Worm (Caenorhabditis elegans): ENCODE data around the gene ifd-1.

Gene ifd-1

ce11 chrX:8824437-8824836 is at the start of gene ifd-1:
ifd-1 (minus strand) TSS chrX:8824448.
- TF ChIP-seq med-1 (GFP tag; optimal IDR thresholded peaks at IDR 0.05; ENCODE audit: insufficient read depth), result no peak
- TF ChIP-seq klf-2 (GFP tag; conservative IDR thresholded peaks at IDR 0.05), result no peak
- no peak for TF ChIP-seq T22C8.4 (GFP tag; IDR thresholded peaks at IDR 0.05)
- no peak for TF ChIP-seq ztf-23 (GFP tag; IDR thresholded peaks at IDR 0.05)
- TF ChIP-seq cog-1 (tag; optimal IDR thresholded peaks at IDR 0.05), result no peak
- TF ChIP-seq ztf-29 (GFP tag; IDR thresholded peaks at IDR 0.05), result no peak
- TF ChIP-seq tab-1 (GFP tag; IDR thresholded peaks at IDR 0.05), result no peak
- TF ChIP-seq flt-1 (GFP tag; IDR thresholded peaks at IDR 0.05), result no peak
- no peak for TF ChIP-seq ref-1 (GFP tag; conservative IDR thresholded peaks at IDR 0.05)

ce11 chrX:8869112-8869675 is 44.9 kb upstream of the ifd-1 start, which contains the start of the genes ubc-22 and ubc-21:
ubc-22 (minus strand) TSS chrX:8869162.
ubc-21 (plus strand) TSS chrX:8869625.
- TF ChIP-seq ref-1 (GFP tag; conservative IDR thresholded peaks at IDR 0.05) (no peak), med-1 (GFP tag; optimal IDR thresholded peaks at IDR 0.05; ENCODE audit: insufficient read depth) (no peak), flt-1 (GFP tag; IDR thresholded peaks at IDR 0.05) (no peak), ztf-23 (GFP tag; IDR thresholded peaks at IDR 0.05) (no peak), ztf-29 (GFP tag; IDR thresholded peaks at IDR 0.05) (no peak), tab-1 (GFP tag; IDR thresholded peaks at IDR 0.05) (no peak), cog-1 (tag; optimal IDR thresholded peaks at IDR 0.05) (no peak), T22C8.4 (GFP tag; IDR thresholded peaks at IDR 0.05) (no peak), klf-2 (GFP tag; conservative IDR thresholded peaks at IDR 0.05) (no peak)

DNA sequence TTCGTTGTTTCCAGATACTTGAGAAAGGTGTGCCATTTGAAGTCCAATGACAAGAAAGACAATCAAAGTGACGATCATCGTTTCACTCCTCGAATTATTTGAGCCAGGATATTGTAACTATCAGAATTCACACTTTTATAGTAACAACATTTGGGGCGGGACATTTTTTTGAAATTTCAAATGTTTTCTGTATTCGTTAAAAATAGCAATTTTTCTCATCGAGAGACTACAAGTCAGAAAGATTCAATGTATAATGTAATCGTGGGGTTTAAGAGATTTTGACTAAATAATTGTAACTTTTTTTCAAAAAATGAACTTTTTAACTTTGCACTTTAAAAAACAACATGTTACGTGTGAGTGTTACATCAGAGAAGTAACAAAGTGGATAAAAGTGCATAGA is 42.3 kb upstream of the ifd-1 start, which contains the start of gene ins-9:
TSS of gene ins-9 (minus strand) at position 101 of the 400 bp plus-strand sequence.
- no peak for TF ChIP-seq flt-1 (GFP tag; IDR thresholded peaks at IDR 0.05)
- no peak for TF ChIP-seq ztf-23 (GFP tag; IDR thresholded peaks at IDR 0.05)
- no peak for TF ChIP-seq klf-2 (GFP tag; conservative IDR thresholded peaks at IDR 0.05)
- no peak for TF ChIP-seq cog-1 (tag; optimal IDR thresholded peaks at IDR 0.05)
- TF ChIP-seq med-1 (GFP tag; optimal IDR thresholded peaks at IDR 0.05; ENCODE audit: insufficient read depth), result no peak
- no peak for TF ChIP-seq T22C8.4 (GFP tag; IDR thresholded peaks at IDR 0.05)
- no peak for TF ChIP-seq ref-1 (GFP tag; conservative IDR thresholded peaks at IDR 0.05)
- no peak for TF ChIP-seq ztf-29 (GFP tag; IDR thresholded peaks at IDR 0.05)
- no peak for TF ChIP-seq tab-1 (GFP tag; IDR thresholded peaks at IDR 0.05)

DNA sequence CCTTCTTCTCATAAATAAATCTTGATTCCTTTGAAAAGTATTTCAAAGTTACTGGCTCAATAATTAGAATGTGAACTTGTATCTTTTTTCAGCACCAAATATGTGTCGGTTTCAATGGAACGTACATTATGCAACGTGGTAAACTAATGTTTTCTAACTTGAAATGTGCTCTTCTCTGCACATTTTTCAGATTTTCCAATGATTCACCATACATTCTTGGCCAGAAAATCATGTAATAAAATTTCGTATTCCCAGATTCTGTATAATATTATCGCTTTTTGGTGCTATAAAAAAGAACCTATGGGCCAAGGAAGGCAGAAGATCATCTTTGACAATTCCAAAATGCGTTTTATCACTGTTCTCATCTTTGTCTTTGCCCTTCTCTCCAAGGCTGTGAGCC is 36.7 kb upstream of the ifd-1 start, which contains the start of gene C06E2.9:
TSS of gene C06E2.9 (plus strand) at position 301 of the 400 bp plus-strand sequence.
- TF ChIP-seq klf-2 (GFP tag; conservative IDR thresholded peaks at IDR 0.05), result no peak
- no peak for TF ChIP-seq cog-1 (tag; optimal IDR thresholded peaks at IDR 0.05)
- TF ChIP-seq ztf-29 (GFP tag; IDR thresholded peaks at IDR 0.05), result no peak
- TF ChIP-seq T22C8.4 (GFP tag; IDR thresholded peaks at IDR 0.05), result no peak
- no peak for TF ChIP-seq flt-1 (GFP tag; IDR thresholded peaks at IDR 0.05)
- no peak for TF ChIP-seq tab-1 (GFP tag; IDR thresholded peaks at IDR 0.05)
- no peak for TF ChIP-seq ztf-23 (GFP tag; IDR thresholded peaks at IDR 0.05)
- TF ChIP-seq med-1 (GFP tag; optimal IDR thresholded peaks at IDR 0.05; ENCODE audit: insufficient read depth), result no peak
- no peak for TF ChIP-seq ref-1 (GFP tag; conservative IDR thresholded peaks at IDR 0.05)

ce11 chrX:8859538-8859937 is 35.3 kb upstream of the ifd-1 start:
- TF ChIP-seq ztf-23 (GFP tag; IDR thresholded peaks at IDR 0.05), result no peak
- no peak for TF ChIP-seq flt-1 (GFP tag; IDR thresholded peaks at IDR 0.05)

ce11 chrX:8857904-8858612 is 33.8 kb upstream of the ifd-1 start, which contains the start of gene C06E2.5:
C06E2.5 (minus strand) TSS chrX:8857954.
- TF ChIP-seq ref-1 (GFP tag; conservative IDR thresholded peaks at IDR 0.05), result no peak
- TF ChIP-seq cog-1 (tag; optimal IDR thresholded peaks at IDR 0.05), result no peak
- no peak for TF ChIP-seq med-1 (GFP tag; optimal IDR thresholded peaks at IDR 0.05; ENCODE audit: insufficient read depth)
- TF ChIP-seq tab-1 (GFP tag; IDR thresholded peaks at IDR 0.05), result no peak
- TF ChIP-seq flt-1 (GFP tag; IDR thresholded peaks at IDR 0.05), result no peak
- TF ChIP-seq klf-2 (GFP tag; conservative IDR thresholded peaks at IDR 0.05), result no peak
- TF ChIP-seq ztf-23 (GFP tag; IDR thresholded peaks at IDR 0.05), result no peak
- no peak for TF ChIP-seq ztf-29 (GFP tag; IDR thresholded peaks at IDR 0.05)
- TF ChIP-seq T22C8.4 (GFP tag; IDR thresholded peaks at IDR 0.05), result no peak

DNA sequence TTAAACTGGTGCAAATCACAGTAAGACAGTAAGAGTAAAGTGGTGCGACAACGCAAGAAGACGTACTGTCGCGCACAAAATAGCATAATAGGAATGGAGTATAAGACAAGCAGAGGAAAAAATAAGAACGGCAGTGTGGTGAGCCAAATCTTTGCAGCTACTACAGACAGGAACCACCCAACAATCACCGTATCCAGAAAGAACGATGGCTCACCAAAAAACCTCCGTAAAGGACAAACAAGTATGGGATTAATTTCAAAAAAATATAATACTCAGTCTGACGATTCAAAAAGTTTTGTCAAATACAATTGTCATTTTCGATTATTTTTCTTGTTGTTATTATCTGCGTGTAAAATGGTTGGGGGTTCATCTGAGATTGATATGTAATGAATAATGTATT is 30.2 kb upstream of the ifd-1 start:
- no peak for TF ChIP-seq med-1 (GFP tag; optimal IDR thresholded peaks at IDR 0.05; ENCODE audit: insufficient read depth)
- TF ChIP-seq cog-1 (tag; optimal IDR thresholded peaks at IDR 0.05), result no peak
- TF ChIP-seq flt-1 (GFP tag; IDR thresholded peaks at IDR 0.05), result no peak
- TF ChIP-seq klf-2 (GFP tag; conservative IDR thresholded peaks at IDR 0.05), result no peak
- no peak for TF ChIP-seq ztf-23 (GFP tag; IDR thresholded peaks at IDR 0.05)
- no peak for TF ChIP-seq T22C8.4 (GFP tag; IDR thresholded peaks at IDR 0.05)
- no peak for TF ChIP-seq ref-1 (GFP tag; conservative IDR thresholded peaks at IDR 0.05)
- no peak for TF ChIP-seq ztf-29 (GFP tag; IDR thresholded peaks at IDR 0.05)
- TF ChIP-seq tab-1 (GFP tag; IDR thresholded peaks at IDR 0.05), result no peak

DNA sequence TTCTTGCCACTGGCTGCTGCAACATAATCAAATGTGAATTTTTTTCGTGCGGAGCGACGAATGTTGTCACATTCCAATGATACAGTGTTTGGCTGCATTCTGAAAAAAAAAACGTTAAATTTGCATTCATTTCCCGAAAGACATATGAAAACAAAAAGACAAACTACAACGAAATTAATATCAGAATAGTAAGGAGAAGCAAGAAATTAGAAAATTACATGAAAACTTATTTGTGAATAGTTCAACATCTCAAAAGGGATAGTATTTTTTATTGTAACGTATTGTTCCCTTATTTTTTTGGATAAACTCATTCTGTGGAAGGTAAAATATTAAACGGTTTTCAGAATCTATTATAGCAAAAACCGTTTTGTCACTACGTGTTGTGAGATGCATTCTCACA is 29.3 kb upstream of the ifd-1 start, which contains the start of gene sprp-4:
TSS of gene sprp-4 (minus strand) at position 101 of the 400 bp plus-strand sequence.
- TF ChIP-seq flt-1 (GFP tag; IDR thresholded peaks at IDR 0.05), result no peak
- TF ChIP-seq cog-1 (tag; optimal IDR thresholded peaks at IDR 0.05), result no peak
- TF ChIP-seq ztf-23 (GFP tag; IDR thresholded peaks at IDR 0.05), result no peak
- no peak for TF ChIP-seq ztf-29 (GFP tag; IDR thresholded peaks at IDR 0.05)
- no peak for TF ChIP-seq T22C8.4 (GFP tag; IDR thresholded peaks at IDR 0.05)
- no peak for TF ChIP-seq med-1 (GFP tag; optimal IDR thresholded peaks at IDR 0.05; ENCODE audit: insufficient read depth)
- TF ChIP-seq tab-1 (GFP tag; IDR thresholded peaks at IDR 0.05), result no peak
- no peak for TF ChIP-seq klf-2 (GFP tag; conservative IDR thresholded peaks at IDR 0.05)
- no peak for TF ChIP-seq ref-1 (GFP tag; conservative IDR thresholded peaks at IDR 0.05)
